Worm (Caenorhabditis elegans): ENCODE measurements around the gene ggtb-1.

Gene ggtb-1

ce11 chrIII:7133559-7133958 is at the start of gene ggtb-1, which contains the start of gene pot-1:
ggtb-1 (plus strand) TSS chrIII:7133766.
pot-1 (minus strand) TSS chrIII:7133678.
- TF ChIP-seq lin-54 (GFP tag; optimal IDR thresholded peaks at IDR 0.05): peak; percentile 14
- TF ChIP-seq attf-3 (GFP tag; conservative IDR thresholded peaks at IDR 0.05): peak; percentile 91
- TF ChIP-seq nfya-1 (tag; optimal IDR thresholded peaks at IDR 0.05; ENCODE audit: borderline replicate concordance, insufficient read depth): no peak

- TF ChIP-seq hsf-1 (GFP tag; IDR thresholded peaks at IDR 0.05) (peak; percentile 6; the same call in 1 of the 2 replicates), madf-6 (GFP tag; IDR thresholded peaks at IDR 0.05) (0 out of 2 replicates have a peak, but pooled peaks have one; percentile 34), hrde-1 (tag; optimal IDR thresholded peaks at IDR 0.05; ENCODE audit: borderline replicate concordance) (peak; percentile 11), lin-54 (GFP tag; optimal IDR thresholded peaks at IDR 0.05) (peak; percentile 72), dpl-1 (GFP tag; optimal IDR thresholded peaks at IDR 0.05) (peak; percentile 27), efl-1 (GFP tag; optimal IDR thresholded peaks at IDR 0.05) (peak; percentile 80), D2030.7 (GFP tag; IDR thresholded peaks at IDR 0.05) (peak; percentile 28; the same call in 1 of the 2 replicates), him-1 (tag; optimal IDR thresholded peaks at IDR 0.05) (peak; percentile 30), tbp1 (GFP tag; optimal IDR thresholded peaks at IDR 0.05) (no peak), F23B12.7 (tag; optimal IDR thresholded peaks at IDR 0.05; ENCODE audit: insufficient read depth) (peak; percentile 2), lsl-1 (GFP tag; optimal IDR thresholded peaks at IDR 0.05) (peak; percentile 34), B0336.3 (GFP tag; IDR thresholded peaks at IDR 0.05) (no peak), F49E8.2 (tag; optimal IDR thresholded peaks at IDR 0.05; ENCODE audit: insufficient read depth) (peak; percentile 11), F33H1.4 (GFP tag; IDR thresholded peaks at IDR 0.05) (peak; percentile 51), B0019.2 (GFP tag; conservative IDR thresholded peaks at IDR 0.05) (peak; percentile 66; the same call in 1 of the 2 replicates), dox-1 (GFP tag; IDR thresholded peaks at IDR 0.05) (peak; percentile 37; the same call in 1 of the 2 replicates), mcd-1 (GFP tag; IDR thresholded peaks at IDR 0.05) (no peak), F57C9.4 (tag; optimal IDR thresholded peaks at IDR 0.05) (no peak)
Observed at ce11 chrIII:7084908-7085307, 48.7 kb upstream of the ggtb-1 start, which contains the start of gene tofu-7. tofu-7 (minus strand) TSS chrIII:7085018.

- TF ChIP-seq Y53F4B.3 (GFP tag; IDR thresholded peaks at IDR 0.05) (no peak), nfyb-1 (GFP tag; IDR thresholded peaks at IDR 0.05) (no peak), attf-5 (GFP tag; optimal IDR thresholded peaks at IDR 0.05) (peak; percentile 41), nhr-80 (tag; optimal IDR thresholded peaks at IDR 0.05) (peak; percentile 26), hmg-1.2 (GFP tag; IDR thresholded peaks at IDR 0.05) (peak; percentile 68; the same call in 1 of the 2 replicates)
Observed at ce11 chrIII:7087180-7087579, 46.4 kb upstream of the ggtb-1 start.

ce11 chrIII:7087691-7088323 is 45.8 kb upstream of the ggtb-1 start, which contains the start of gene fubl-2:
fubl-2 (minus strand) TSS chrIII:7087741.
- TF ChIP-seq rec-8 (tag; optimal IDR thresholded peaks at IDR 0.05) (peak in 1 of 2 experiments; percentile 26), egrh-3 (GFP tag; IDR thresholded peaks at IDR 0.05) (no peak), ceh-79 (tag; optimal IDR thresholded peaks at IDR 0.05) (no peak), F57A8.1 (GFP tag; optimal IDR thresholded peaks at IDR 0.05) (no peak), akir-1 (GFP tag; optimal IDR thresholded peaks at IDR 0.05) (no peak), hrde-1 (tag; optimal IDR thresholded peaks at IDR 0.05; ENCODE audit: borderline replicate concordance) (no peak), ccch-3 (GFP tag; optimal IDR thresholded peaks at IDR 0.05) (no peak), dpff-1 (tag; optimal IDR thresholded peaks at IDR 0.05) (no peak), ceh-40 (GFP tag; IDR thresholded peaks at IDR 0.05) (no peak), lin-40 (tag; optimal IDR thresholded peaks at IDR 0.05) (no peak), lag-1 (GFP tag; IDR thresholded peaks at IDR 0.05) (no peak), snpc-1.1 (tag; optimal IDR thresholded peaks at IDR 0.05; ENCODE audit: insufficient read depth) (peak; percentile 28), F52B5.7 (tag; optimal IDR thresholded peaks at IDR 0.05) (no peak), F23B12.7 (tag; optimal IDR thresholded peaks at IDR 0.05; ENCODE audit: insufficient read depth) (peak; percentile 27), snpc-1.3 (tag; optimal IDR thresholded peaks at IDR 0.05; ENCODE audit: insufficient read depth) (no peak), Y79H2A.3 (GFP tag; conservative IDR thresholded peaks at IDR 0.05) (no peak), snpc-4 (GFP tag; optimal IDR thresholded peaks at IDR 0.05) (no peak), snpc-4 (tag; optimal IDR thresholded peaks at IDR 0.05) (peak in 1 of 4 experiments; percentile 25), ceh-58 (GFP tag; IDR thresholded peaks at IDR 0.05) (no peak)
